Worm (Caenorhabditis elegans): Measurements from ENCODE around the gene F48F7.5.

F48F7.5 gene

DNA sequence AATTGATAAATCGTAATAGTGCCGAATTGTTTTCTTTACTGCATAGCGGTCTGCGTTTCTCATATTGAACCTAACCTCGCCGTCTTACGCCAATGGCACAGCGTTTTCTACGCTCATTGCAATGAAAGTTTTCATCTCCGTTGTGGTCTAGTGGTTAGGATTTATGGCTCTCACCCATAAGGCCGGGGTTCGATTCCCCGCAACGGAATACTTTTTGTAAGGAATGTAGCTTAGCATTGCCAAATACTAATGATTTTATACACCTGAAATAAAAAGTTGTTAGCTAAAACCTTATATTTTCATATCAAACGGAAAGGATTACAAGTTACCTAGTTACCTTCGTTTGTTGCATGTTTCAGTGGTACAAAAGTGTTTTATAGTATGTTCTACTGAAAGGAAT, 40.4 kb downstream of the F48F7.5 start (continued):
- peak; percentile 80 for TF ChIP-seq lin-1 (GFP tag; IDR thresholded peaks at IDR 0.05)
- no peak for TF ChIP-seq ZK546.5 (tag; optimal IDR thresholded peaks at IDR 0.05)
- TF ChIP-seq nhr-76 (tag; optimal IDR thresholded peaks at IDR 0.05), result no peak
- peak; percentile 90 for TF ChIP-seq mep-1 (tag; optimal IDR thresholded peaks at IDR 0.05)
- no peak for TF ChIP-seq lin-15B (tag; optimal IDR thresholded peaks at IDR 0.05)
- TF ChIP-seq F44E2.7 (GFP tag; IDR thresholded peaks at IDR 0.05), result peak; percentile 87; the same call in 1 of the 2 replicates
- peak; percentile 72; the same call in 1 of the 2 replicates for TF ChIP-seq lin-29 (GFP tag; IDR thresholded peaks at IDR 0.05)
- peak; percentile 66 to 73 for TF ChIP-seq daf-16 (GFP tag; optimal IDR thresholded peaks at IDR 0.05)
- TF ChIP-seq daf-16 (tag; optimal IDR thresholded peaks at IDR 0.05), result peak; percentile 73
- peak; percentile 82 for TF ChIP-seq Y105C5A.15 (GFP tag; IDR thresholded peaks at IDR 0.05)
- TF ChIP-seq T20F7.1 (GFP tag; optimal IDR thresholded peaks at IDR 0.05), result peak; percentile 58
- TF ChIP-seq nhr-11 (tag; optimal IDR thresholded peaks at IDR 0.05), result peak; percentile 79
- peak; percentile 69 for TF ChIP-seq jun-1 (tag; optimal IDR thresholded peaks at IDR 0.05)
- peak; percentile 36; the same call in 1 of the 2 replicates for TF ChIP-seq madf-9 (GFP tag; conservative IDR thresholded peaks at IDR 0.05)
- TF ChIP-seq madf-5 (GFP tag; IDR thresholded peaks at IDR 0.05), result peak; percentile 75 to 80; a peak in 2 of 4 replicates
- TF ChIP-seq T26A8.4 (GFP tag; IDR thresholded peaks at IDR 0.05), result peak; percentile 83
- TF ChIP-seq tra-1 (GFP tag; IDR thresholded peaks at IDR 0.05), result peak; percentile 69
- peak; percentile 73 for TF ChIP-seq nhr-42 (GFP tag; IDR thresholded peaks at IDR 0.05)
- peak; percentile 91 for TF ChIP-seq dmd-8 (GFP tag; IDR thresholded peaks at IDR 0.05)
- TF ChIP-seq unc-39 (tag; optimal IDR thresholded peaks at IDR 0.05), result no peak
- no peak for TF ChIP-seq nhr-111 (GFP tag; optimal IDR thresholded peaks at IDR 0.05)
- peak; percentile 8 for TF ChIP-seq ces-1 (GFP tag; optimal IDR thresholded peaks at IDR 0.05)
- TF ChIP-seq ama-1 (optimal IDR thresholded peaks at IDR 0.05), result no peak
- TF ChIP-seq ztf-11 (tag; optimal IDR thresholded peaks at IDR 0.05), result no peak
- peak; percentile 90 for TF ChIP-seq snpc-1.2 (GFP tag; IDR thresholded peaks at IDR 0.05)
- peak; percentile 58 for TF ChIP-seq nhr-28 (tag; optimal IDR thresholded peaks at IDR 0.05)
- no peak for TF ChIP-seq nhr-237 (tag; optimal IDR thresholded peaks at IDR 0.05)
- peak; percentile 80 for TF ChIP-seq spr-1 (tag; optimal IDR thresholded peaks at IDR 0.05)
- TF ChIP-seq set-16 (GFP tag; IDR thresholded peaks at IDR 0.05), result no peak
- TF ChIP-seq mes-2 (tag; optimal IDR thresholded peaks at IDR 0.05; ENCODE audit: poor library complexity, severe bottlenecking), result peak; percentile 85
- peak in 1 of 2 experiments; percentile 92 for TF ChIP-seq unc-62 (GFP tag; optimal IDR thresholded peaks at IDR 0.05 in 1 of 2)
- TF ChIP-seq unc-62 (tag; optimal IDR thresholded peaks at IDR 0.05), result no peak
- peak; percentile 57 for TF ChIP-seq egl-27 (tag; optimal IDR thresholded peaks at IDR 0.05)
- no peak for TF ChIP-seq ceh-62 (tag; optimal IDR thresholded peaks at IDR 0.05)
- no peak for TF ChIP-seq nhr-10 (tag; optimal IDR thresholded peaks at IDR 0.05)
- TF ChIP-seq daf-12 (tag; optimal IDR thresholded peaks at IDR 0.05), result no peak
- TF ChIP-seq unc-130 (GFP tag; optimal IDR thresholded peaks at IDR 0.05), result peak; percentile 70
- TF ChIP-seq Y48G9A.11 (GFP tag; IDR thresholded peaks at IDR 0.05), result 0 out of 2 replicates have a peak, but pooled peaks have one; percentile 71
- no peak for TF ChIP-seq R02D3.7 (tag; optimal IDR thresholded peaks at IDR 0.05)
- peak; percentile 65 for TF ChIP-seq mdt-29 (GFP tag; IDR thresholded peaks at IDR 0.05)
- peak; percentile 88 for TF ChIP-seq pha-4 (GFP tag; IDR thresholded peaks at IDR 0.05)
- TF ChIP-seq pha-4 (tag; optimal IDR thresholded peaks at IDR 0.05), result peak; percentile 42
- TF ChIP-seq fkh-10 (GFP tag; optimal IDR thresholded peaks at IDR 0.05), result peak; percentile 53
- TF ChIP-seq lir-3 (tag; optimal IDR thresholded peaks at IDR 0.05), result peak; percentile 78
- no peak for TF ChIP-seq tag-97 (GFP tag; IDR thresholded peaks at IDR 0.05)
- peak; percentile 77 for TF ChIP-seq lin-38 (GFP tag; IDR thresholded peaks at IDR 0.05)
- no peak for TF ChIP-seq pqm-1 (tag; optimal IDR thresholded peaks at IDR 0.05)
- TF ChIP-seq nhr-25 (tag; optimal IDR thresholded peaks at IDR 0.05; ENCODE audit: borderline replicate concordance, insufficient read depth), result peak; percentile 3
- TF ChIP-seq ZK337.2 (GFP tag; IDR thresholded peaks at IDR 0.05), result peak; percentile 67; the same call in 1 of the 2 replicates
- peak; percentile 27 for TF ChIP-seq zip-2 (tag; optimal IDR thresholded peaks at IDR 0.05)
- TF ChIP-seq mxl-2 (GFP tag; conservative IDR thresholded peaks at IDR 0.05), result 0 out of 2 replicates have a peak, but pooled peaks have one; percentile 58
- TF ChIP-seq ztf-7 (tag; optimal IDR thresholded peaks at IDR 0.05), result peak; percentile 82
- TF ChIP-seq daf-19 (GFP tag; conservative IDR thresholded peaks at IDR 0.05), result peak; percentile 94
